Worm (Caenorhabditis elegans) whole organism, midembryonic: ENCODE measurements around the gene sri-45.

Source experiments
- T22C8.4 ChIP-seq: fragments of 200-800 bp; sonication (Bioruptor generic); IDR thresholded peaks from 2 replicates; pipeline ENCODE4 v1.3.6; 2022; ENCODE audit warnings: missing genetic modification characterization, missing compliant biosample characterization
- cog-1 ChIP-seq: sonication (generic microtip); optimal IDR thresholded peaks from 2 replicates; lab custom pipeline; 2016; ENCODE audit warnings: missing genetic modification characterization, missing compliant biosample characterization
- flt-1 ChIP-seq: fragments of 200-800 bp; sonication (Bioruptor generic); IDR thresholded peaks from 2 replicates; pipeline ENCODE4 v1.3.6; 2022; ENCODE audit warnings: missing genetic modification characterization, missing compliant biosample characterization
- klf-2 ChIP-seq: fragments of 200-800 bp; sonication (Bioruptor generic); conservative IDR thresholded peaks from 2 replicates; pipeline ENCODE4 v1.3.6; 2022; ENCODE audit warnings: missing genetic modification reagents, missing genetic modification characterization, missing compliant biosample characterization
- med-1 ChIP-seq: sonication (generic microtip); optimal IDR thresholded peaks from 2 replicates; lab custom pipeline; 2017; ENCODE audit warnings: missing genetic modification characterization, mild to moderate bottlenecking, missing compliant biosample characterization, antibody characterized with exemption, missing genetic modification reagents; ENCODE audit not compliant: insufficient read depth
- ref-1 ChIP-seq: fragments of 200-800 bp; sonication (Bioruptor generic); conservative IDR thresholded peaks from 2 replicates; pipeline ENCODE4 v1.3.6; 2022; ENCODE audit warnings: missing genetic modification reagents, missing genetic modification characterization, missing compliant biosample characterization
- tab-1 ChIP-seq: fragments of 200-800 bp; sonication (Bioruptor generic); IDR thresholded peaks from 2 replicates; pipeline ENCODE4 v1.3.6; 2022; ENCODE audit warnings: missing genetic modification characterization, missing compliant biosample characterization
- ztf-23 ChIP-seq: fragments of 200-800 bp; sonication (Bioruptor generic); IDR thresholded peaks from 2 replicates; pipeline ENCODE4 v1.3.6; 2022; ENCODE audit warnings: missing genetic modification reagents, missing genetic modification characterization, missing compliant biosample characterization
- ztf-29 ChIP-seq: fragments of 200-800 bp; sonication (Bioruptor generic); IDR thresholded peaks from 2 replicates; pipeline ENCODE4 v1.3.6; 2022; ENCODE audit warnings: missing genetic modification reagents, missing genetic modification characterization, missing compliant biosample characterization

- no peak for TF ChIP-seq tab-1 (GFP tag; lab: Robert Waterston, UW)
- no peak for TF ChIP-seq flt-1
- TF ChIP-seq ref-1: no peak
- no peak for TF ChIP-seq ztf-23 (GFP tag; lab: Robert Waterston, UW)
- TF ChIP-seq cog-1 (tag; lab: Kevin White, UChicago): no peak
- TF ChIP-seq med-1 (GFP tag; lab: Kevin White, UChicago): no peak
- no peak for TF ChIP-seq ztf-29 (GFP tag; lab: Robert Waterston, UW)
- no peak for TF ChIP-seq klf-2 (GFP tag; lab: Robert Waterston, UW)
- TF ChIP-seq T22C8.4 (GFP tag; lab: Robert Waterston, UW): no peak
Measured at ce11 chrII:667864-668263, 6.3 kb upstream of the sri-45 start.
